Fruit fly (Drosophila melanogaster): ENCODE measurements around the gene CG15056.

- TF ChIP-seq CG8478 (optimal IDR thresholded peaks at IDR 0.05): no peak
- TF ChIP-seq usp (GFP tag; optimal IDR thresholded peaks at IDR 0.05): no peak
These were observed 46.6 kb upstream of the CG15056 start for dm6 chrX:18368644-18368998.
